Worm (Caenorhabditis elegans) whole organism, late embryonic: ENCODE results near the gene C49F5.5.

ENCODE experiments used
- ceh-24 ChIP-seq: sonication (generic microtip); optimal IDR thresholded peaks from 2 replicates; lab custom pipeline; 2016; ENCODE audit warnings: mild to moderate bottlenecking, missing genetic modification characterization, missing compliant biosample characterization
- madf-2 ChIP-seq: sonication (generic microtip); optimal IDR thresholded peaks from 2 replicates; lab custom pipeline; 2017; ENCODE audit warnings: missing genetic modification characterization, missing compliant biosample characterization
- pha-4 ChIP-seq: fragments of 150-350 bp; optimal IDR thresholded peaks from 2 replicates; lab custom pipeline; 2018; ENCODE audit warnings: missing biosample characterization, missing genetic modification reagents, missing genetic modification characterization

DNA sequence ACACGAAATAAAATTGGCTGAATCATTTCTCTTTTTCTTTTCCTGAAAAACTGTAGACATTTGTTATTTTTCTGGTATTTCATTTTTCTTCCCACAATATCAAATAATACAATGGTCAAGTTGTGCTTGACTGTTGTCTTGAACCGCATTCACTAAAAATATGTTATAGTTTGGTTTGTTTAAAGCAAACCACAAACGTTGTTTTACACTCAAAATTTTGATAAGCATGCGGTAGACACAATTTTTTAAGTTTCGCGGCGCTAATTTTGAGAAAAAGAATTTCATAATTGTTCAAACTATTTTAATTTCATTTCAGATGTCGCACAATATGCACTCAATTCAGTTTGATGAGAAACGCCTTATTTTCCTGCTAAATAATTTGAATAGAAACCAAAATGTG, 30.9 kb upstream of the C49F5.5 start, which contains the start of gene T08D10.3:
- no peak for TF ChIP-seq ceh-24 (tag; lab: Kevin White, UChicago)
- no peak for TF ChIP-seq pha-4 (tag; lab: Kevin White, UChicago)
- no peak for TF ChIP-seq madf-2
